Worm (Caenorhabditis elegans) whole organism, L4/young adult: Measurements from ENCODE around the gene C50F4.8.

ENCODE experiments used
- W03F9.2 ChIP-seq: fragments of 150-350 bp; optimal IDR thresholded peaks from 2 replicates; lab custom pipeline; 2014; ENCODE audit warnings: missing biosample characterization, missing genetic modification characterization
- dao-5 ChIP-seq: sonication (generic microtip); optimal IDR thresholded peaks from 2 replicates; lab custom pipeline; 2016; ENCODE audit warnings: missing genotype, missing genetic modification characterization, moderate library complexity, missing compliant biosample characterization
- him-1 ChIP-seq: sonication (generic microtip); optimal IDR thresholded peaks from 2 replicates; lab custom pipeline; 2016; ENCODE audit warnings: missing genotype, missing genetic modification reagents, missing genetic modification characterization, missing compliant biosample characterization

DNA sequence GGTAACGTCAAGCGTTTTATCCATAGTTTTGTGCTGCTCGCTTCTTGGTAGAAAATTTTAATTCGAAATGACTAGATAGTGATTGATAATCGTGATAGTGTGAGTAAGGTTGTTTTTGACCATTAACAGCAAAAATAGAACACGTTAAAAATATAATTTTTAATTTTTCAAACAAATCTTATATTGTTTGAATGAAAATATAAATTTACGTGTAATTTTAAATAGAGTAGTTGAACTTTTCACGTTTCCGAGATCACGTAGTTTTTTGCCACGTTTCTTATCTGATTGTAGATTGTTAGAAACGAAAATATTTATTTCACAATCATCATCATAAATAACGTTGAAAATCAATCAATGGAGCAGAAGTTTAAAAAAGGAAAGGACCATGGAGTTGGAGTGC, 12.8 kb upstream of the C50F4.8 start, which contains the start of the genes C50F4.10 and pfk-1.2:
- TF ChIP-seq W03F9.2 (tag; lab: Kevin White, UChicago) (no peak), him-1 (tag; lab: Kevin White, UChicago) (no peak), dao-5 (tag; lab: Kevin White, UChicago) (no peak)
